Fruit fly (Drosophila melanogaster): Measurements from ENCODE around the gene CG12679.

Gene CG12679

dm6 chrX:20411635-20412034 is 35.3 kb upstream of the CG12679 start:
- TF ChIP-seq Trl (optimal IDR thresholded peaks at IDR 0.05) (peak; percentile 45 to 64), Trl (GFP tag; optimal IDR thresholded peaks at IDR 0.05) (no peak), CG18262 (tag; optimal IDR thresholded peaks at IDR 0.05) (no peak), CG1832 (GFP tag; optimal IDR thresholded peaks at IDR 0.05) (peak; percentile 81)

dm6 chrX:20394066-20394913 is 18.0 kb upstream of the CG12679 start, which contains the start of gene HERC2:
Gene HERC2 (plus strand): TSS chrX:20394395.
- TF ChIP-seq Poxn (GFP tag; IDR thresholded peaks at IDR 0.05), result no peak
- peak; percentile 41 for TF ChIP-seq Hr3 (GFP tag; optimal IDR thresholded peaks at IDR 0.05)
- TF ChIP-seq stc (GFP tag; IDR thresholded peaks at IDR 0.05), result no peak
- TF ChIP-seq MBD-R2 (GFP tag; IDR thresholded peaks at IDR 0.05), result peak; percentile 72
- peak; percentile 70 for TF ChIP-seq CG9215 (GFP tag; IDR thresholded peaks at IDR 0.05)
- no peak for TF ChIP-seq CG11398 (GFP tag; optimal IDR thresholded peaks at IDR 0.05)
- peak; percentile 39; the same call in 1 of the 2 replicates for TF ChIP-seq H2.0 (GFP tag; IDR thresholded peaks at IDR 0.05)
- peak; percentile 94 for TF ChIP-seq ato (GFP tag; IDR thresholded peaks at IDR 0.05; ENCODE audit: partially characterized antibody)
- peak; percentile 52 for TF ChIP-seq HLH54F (GFP tag; optimal IDR thresholded peaks at IDR 0.05)
- no peak for TF ChIP-seq prd (optimal IDR thresholded peaks at IDR 0.05)
- peak; percentile 77 for TF ChIP-seq prd (GFP tag; IDR thresholded peaks at IDR 0.05)
- TF ChIP-seq CHES-1-like (GFP tag; optimal IDR thresholded peaks at IDR 0.05), result peak; percentile 31
- no peak for TF ChIP-seq CG14965 (GFP tag; optimal IDR thresholded peaks at IDR 0.05; ENCODE audit: borderline replicate concordance)
- TF ChIP-seq tup (GFP tag; optimal IDR thresholded peaks at IDR 0.05), result no peak
- no peak for TF ChIP-seq CG15073 (GFP tag; optimal IDR thresholded peaks at IDR 0.05)
- TF ChIP-seq sd (tag; optimal IDR thresholded peaks at IDR 0.05), result no peak
- TF ChIP-seq ap (GFP tag; IDR thresholded peaks at IDR 0.05), result 0 out of 2 replicates have a peak, but pooled peaks have one; percentile 31
- no peak for TF ChIP-seq Hey (tag; optimal IDR thresholded peaks at IDR 0.05)
- peak; percentile 90 for TF ChIP-seq zen2 (GFP tag; IDR thresholded peaks at IDR 0.05; ENCODE audit: partially characterized antibody)
- peak; percentile 62 for TF ChIP-seq dysf (GFP tag; IDR thresholded peaks at IDR 0.05)
- no peak for TF ChIP-seq CG10147 (GFP tag; optimal IDR thresholded peaks at IDR 0.05)
- TF ChIP-seq peb (GFP tag; IDR thresholded peaks at IDR 0.05), result no peak
- TF ChIP-seq lbe (GFP tag; optimal IDR thresholded peaks at IDR 0.05), result no peak
- 0 out of 3 replicates have a peak, but pooled peaks have one; percentile 18 for TF ChIP-seq CG2889 (GFP tag; IDR thresholded peaks at IDR 0.05)
- no peak for TF ChIP-seq pb (GFP tag; optimal IDR thresholded peaks at IDR 0.05)
- no peak for TF ChIP-seq CG3726 (GFP tag; IDR thresholded peaks at IDR 0.05)
- TF ChIP-seq cwo (GFP tag; optimal IDR thresholded peaks at IDR 0.05), result no peak
- TF ChIP-seq CG17361 (GFP tag; IDR thresholded peaks at IDR 0.05), result no peak; the same call in 1 of the 3 replicates
- TF ChIP-seq corto (GFP tag; optimal IDR thresholded peaks at IDR 0.05), result no peak
- TF ChIP-seq CrebB (tag; optimal IDR thresholded peaks at IDR 0.05), result no peak
- TF ChIP-seq CG31388 (GFP tag; optimal IDR thresholded peaks at IDR 0.05), result no peak
- TF ChIP-seq sens (GFP tag), result peak; percentile 90
- TF ChIP-seq CG6689 (GFP tag; IDR thresholded peaks at IDR 0.05), result 0 out of 2 replicates have a peak, but pooled peaks have one; percentile 31
- TF ChIP-seq MTF-1 (GFP tag; optimal IDR thresholded peaks at IDR 0.05; ENCODE audit: borderline replicate concordance), result no peak
- 0 out of 2 replicates have a peak, but pooled peaks have one; percentile 16 for TF ChIP-seq Drgx (GFP tag; IDR thresholded peaks at IDR 0.05)
- no peak for TF ChIP-seq Fer1 (GFP tag; optimal IDR thresholded peaks at IDR 0.05)
- no peak for TF ChIP-seq sim (GFP tag; IDR thresholded peaks at IDR 0.05)
- no peak for TF ChIP-seq Tbp (GFP tag; optimal IDR thresholded peaks at IDR 0.05)
- no peak for TF ChIP-seq usp (GFP tag; optimal IDR thresholded peaks at IDR 0.05)
- TF ChIP-seq Sry-δ (GFP tag; optimal IDR thresholded peaks at IDR 0.05), result peak; percentile 80
- peak; percentile 66 for TF ChIP-seq vvl (GFP tag; IDR thresholded peaks at IDR 0.05)
- TF ChIP-seq CG2116 (GFP tag; optimal IDR thresholded peaks at IDR 0.05), result peak; percentile 67
- peak; percentile 40 for TF ChIP-seq CG12391 (tag; optimal IDR thresholded peaks at IDR 0.05)
- TF ChIP-seq Adf1 (GFP tag; IDR thresholded peaks at IDR 0.05), result 0 out of 2 replicates have a peak, but pooled peaks have one; percentile 9
- peak; percentile 15 for TF ChIP-seq YL-1 (GFP tag; optimal IDR thresholded peaks at IDR 0.05)
